Fruit fly (Drosophila melanogaster) whole organism, embryonic: ENCODE measurements around the gene bor.

Experiments
- Atf3 ChIP-seq: fragments of 200-800 bp; sonication (Bioruptor generic); optimal IDR thresholded peaks from 3 replicates; lab custom pipeline; 2016; ENCODE audit warnings: missing biosample characterization, missing genetic modification characterization
- CG10147 ChIP-seq: fragments of 200-800 bp; sonication (Bioruptor generic); optimal IDR thresholded peaks from 2 replicates; lab custom pipeline; 2019; ENCODE audit warnings: missing biosample characterization, mild to moderate bottlenecking, missing genetic modification characterization, moderate library complexity
- CG10267 ChIP-seq: fragments of 200-800 bp; sonication (Bioruptor generic); optimal IDR thresholded peaks from 2 replicates; lab custom pipeline; 2018; ENCODE audit warnings: missing biosample characterization, mild to moderate bottlenecking, missing genetic modification characterization, moderate library complexity
- CG12659 ChIP-seq: fragments of 200-800 bp; sonication (Bioruptor generic); optimal IDR thresholded peaks from 3 replicates; lab custom pipeline; 2017; ENCODE audit warnings: mild to moderate bottlenecking, missing biosample characterization, missing genetic modification reagents, missing genetic modification characterization
- CG15269 ChIP-seq: fragments of 200-800 bp; sonication (Bioruptor generic); optimal IDR thresholded peaks from 2 replicates; lab custom pipeline; 2018; ENCODE audit warnings: missing biosample characterization, mild to moderate bottlenecking, missing genetic modification characterization, moderate library complexity
- CG15514 ChIP-seq: fragments of 200-800 bp; sonication (Bioruptor generic); optimal IDR thresholded peaks from 3 replicates; lab custom pipeline; 2017; ENCODE audit warnings: missing biosample characterization, missing genetic modification characterization, mild to moderate bottlenecking, moderate library complexity, missing genetic modification reagents
- CG1603 ChIP-seq: fragments of 200-800 bp; sonication (Bioruptor generic); optimal IDR thresholded peaks from 2 replicates; lab custom pipeline; 2019; ENCODE audit warnings: missing biosample characterization, mild to moderate bottlenecking, missing genetic modification characterization, moderate library complexity
- CG17829 ChIP-seq: fragments of 200-800 bp; optimal IDR thresholded peaks from 2 replicates; lab custom pipeline; 2019; ENCODE audit warnings: missing biosample characterization, mild to moderate bottlenecking, missing genetic modification characterization, moderate library complexity
- CG1832 ChIP-seq: fragments of 200-800 bp; sonication (Bioruptor generic); optimal IDR thresholded peaks from 2 replicates; lab custom pipeline; 2017; ENCODE audit warnings: missing biosample characterization, mild to moderate bottlenecking, missing genetic modification characterization, inconsistent platforms
- CG18599 ChIP-seq: fragments of 200-800 bp; sonication (Bioruptor generic); optimal IDR thresholded peaks from 3 replicates; lab custom pipeline; 2017; ENCODE audit warnings: missing biosample characterization, missing genetic modification characterization, mild to moderate bottlenecking, moderate library complexity, missing genetic modification reagents
- CG2678 ChIP-seq: fragments of 200-800 bp; sonication (Bioruptor generic); optimal IDR thresholded peaks from 3 replicates; lab custom pipeline; 2019; ENCODE audit warnings: missing biosample characterization, mild to moderate bottlenecking, missing genetic modification characterization, moderate library complexity
- CG31388 ChIP-seq: fragments of 200-800 bp; sonication (Bioruptor generic); optimal IDR thresholded peaks from 2 replicates; lab custom pipeline; 2016; ENCODE audit warnings: missing biosample characterization, missing genetic modification characterization
- CG33557 ChIP-seq: fragments of 200-800 bp; sonication (Bioruptor generic); optimal IDR thresholded peaks from 2 replicates; lab custom pipeline; 2019; ENCODE audit warnings: missing biosample characterization, mild to moderate bottlenecking, missing genetic modification characterization, moderate library complexity
- CG4424 ChIP-seq: fragments of 200-800 bp; sonication (Bioruptor generic); optimal IDR thresholded peaks from 3 replicates; lab custom pipeline; 2016; ENCODE audit warnings: missing biosample characterization, missing genetic modification characterization
- CG6272 ChIP-seq: fragments of 200-800 bp; sonication (Bioruptor generic); IDR thresholded peaks from 2 replicates; pipeline ENCODE4 v1.3.6; 2022; ENCODE audit warnings: missing biosample characterization, missing genetic modification characterization
- CG7372 ChIP-seq: fragments of 200-800 bp; sonication (Bioruptor generic); IDR thresholded peaks from 2 replicates; pipeline ENCODE4 v1.3.6; 2022; ENCODE audit warnings: missing biosample characterization, missing genetic modification characterization
- CG7556 ChIP-seq: fragments of 200-800 bp; sonication (Bioruptor generic); optimal IDR thresholded peaks from 2 replicates; lab custom pipeline; 2017; ENCODE audit warnings: missing biosample characterization, mild to moderate bottlenecking, missing genetic modification characterization
- Dip3 ChIP-seq: fragments of 200-800 bp; sonication (Bioruptor generic); optimal IDR thresholded peaks from 3 replicates; lab custom pipeline; 2016; ENCODE audit warnings: missing biosample characterization, missing genetic modification characterization
- Doc2 ChIP-seq: fragments of 200-800 bp; sonication (Bioruptor generic); IDR thresholded peaks from 2 replicates; pipeline ENCODE4 v1.3.6; 2022; ENCODE audit warnings: missing biosample characterization, missing genetic modification characterization
- E2f2 ChIP-seq: fragments of 200-800 bp; sonication (Bioruptor generic); IDR thresholded peaks from 2 replicates; pipeline ENCODE4 v1.3.6; 2022; ENCODE audit warnings: missing biosample characterization, missing genetic modification characterization
- Fer2 ChIP-seq: fragments of 200-800 bp; sonication (Bioruptor generic); optimal IDR thresholded peaks from 2 replicates; lab custom pipeline; 2018; ENCODE audit warnings: missing biosample characterization, mild to moderate bottlenecking, missing genetic modification characterization, moderate library complexity
- GATAe ChIP-seq: fragments of 200-800 bp; sonication (Bioruptor generic); conservative IDR thresholded peaks from 2 replicates; pipeline ENCODE4 v1.3.6; 2022; ENCODE audit warnings: missing biosample characterization, missing genetic modification characterization
- HLH54F ChIP-seq: fragments of 200-800 bp; sonication (Bioruptor generic); optimal IDR thresholded peaks from 3 replicates; lab custom pipeline; 2016; ENCODE audit warnings: missing biosample characterization, missing genetic modification characterization
- Hmx ChIP-seq: fragments of 200-800 bp; sonication (Bioruptor generic); optimal IDR thresholded peaks from 2 replicates; lab custom pipeline; 2016; ENCODE audit warnings: missing biosample characterization, missing genetic modification characterization
- Lim3 ChIP-seq: fragments of 200-800 bp; sonication (Bioruptor generic); IDR thresholded peaks from 2 replicates; pipeline ENCODE4 v1.3.6; 2022; ENCODE audit warnings: missing biosample characterization, missing genetic modification characterization
- Lpt ChIP-seq: fragments of >200 bp; optimal IDR thresholded peaks from 2 replicates; lab custom pipeline; 2018; ENCODE audit warnings: missing biosample characterization, missing genetic modification characterization
- MBD-R2 ChIP-seq: fragments of 200-800 bp; sonication (Bioruptor generic); IDR thresholded peaks from 2 replicates; pipeline ENCODE4 v1.3.6; 2022; ENCODE audit warnings: missing biosample characterization, missing genetic modification characterization
- Myb ChIP-seq: fragments of 200-800 bp; sonication (Bioruptor generic); optimal IDR thresholded peaks from 2 replicates; lab custom pipeline; 2016; ENCODE audit warnings: missing biosample characterization, missing genetic modification characterization
- Six4 ChIP-seq: fragments of 200-800 bp; sonication (Bioruptor generic); optimal IDR thresholded peaks from 2 replicates; lab custom pipeline; 2016; ENCODE audit warnings: missing biosample characterization, missing genetic modification characterization
- Vsx1 ChIP-seq: fragments of 200-800 bp; sonication (Bioruptor generic); optimal IDR thresholded peaks from 2 replicates; lab custom pipeline; 2017; ENCODE audit warnings: missing biosample characterization, mild to moderate bottlenecking, missing genetic modification characterization, missing genetic modification reagents
- Xbp1 ChIP-seq: fragments of 200-800 bp; sonication (Bioruptor generic); optimal IDR thresholded peaks from 3 replicates; lab custom pipeline; 2016; ENCODE audit warnings: missing biosample characterization, mild to moderate bottlenecking, missing genetic modification characterization
- bab2 ChIP-seq: fragments of 200-800 bp; sonication (Bioruptor generic); optimal IDR thresholded peaks from 2 replicates; lab custom pipeline; 2016; ENCODE audit warnings: missing biosample characterization, missing genetic modification characterization
- bigmax ChIP-seq: fragments of 200-800 bp; sonication (Bioruptor generic); optimal IDR thresholded peaks from 2 replicates; lab custom pipeline; 2018; ENCODE audit warnings: missing biosample characterization, mild to moderate bottlenecking, missing genetic modification characterization
- br ChIP-seq: fragments of >200 bp; optimal IDR thresholded peaks from 2 replicates; lab custom pipeline; 2017
- caup ChIP-seq: fragments of 200-800 bp; sonication (Bioruptor generic); optimal IDR thresholded peaks from 3 replicates; lab custom pipeline; 2017; ENCODE audit warnings: missing biosample characterization, mild to moderate bottlenecking, missing genetic modification characterization, moderate library complexity; ENCODE audit not compliant: severe bottlenecking
- fd3F ChIP-seq: fragments of 200-800 bp; sonication (Bioruptor generic); optimal IDR thresholded peaks from 2 replicates; lab custom pipeline; 2018; ENCODE audit warnings: missing biosample characterization, mild to moderate bottlenecking, missing genetic modification characterization, moderate library complexity
- fd96Cb ChIP-seq: fragments of 200-800 bp; sonication (Bioruptor generic); optimal IDR thresholded peaks from 2 replicates; lab custom pipeline; 2018; ENCODE audit warnings: missing biosample characterization, mild to moderate bottlenecking, missing genetic modification characterization, moderate library complexity
- gcm ChIP-seq: fragments of 200-800 bp; sonication (Bioruptor generic); optimal IDR thresholded peaks from 2 replicates; lab custom pipeline; 2019; ENCODE audit warnings: missing biosample characterization, mild to moderate bottlenecking, missing genetic modification characterization, moderate library complexity
- grn ChIP-seq: fragments of 200-800 bp; sonication (Bioruptor generic); optimal IDR thresholded peaks from 3 replicates; lab custom pipeline; 2017; ENCODE audit warnings: missing biosample characterization, missing genetic modification characterization
- jumu ChIP-seq: fragments of 200-800 bp; sonication (Bioruptor generic); optimal IDR thresholded peaks from 3 replicates; lab custom pipeline; 2016; ENCODE audit warnings: missing biosample characterization, missing genetic modification characterization
- lov ChIP-seq, 2 experiments: fragments of 200-800 bp in 1 of 2; fragments of >200 bp in 1 of 2; sonication (Bioruptor generic) in 1 of 2; IDR thresholded peaks in 1 of 2; optimal IDR thresholded peaks in 1 of 2; 2 replicates in 1 of 2; 3 replicates in 1 of 2; pipeline versions ENCODE4 v1.3.6 to Lab custom; 2017 to 2022; ENCODE audit warnings: missing biosample characterization in 1 of 2, missing genetic modification characterization in 1 of 2
- luna ChIP-seq: fragments of 200-800 bp; sonication (Bioruptor generic); optimal IDR thresholded peaks from 2 replicates; lab custom pipeline; 2016; ENCODE audit warnings: missing biosample characterization, missing genetic modification characterization
- ranshi ChIP-seq: fragments of 200-800 bp; sonication (Bioruptor generic); IDR thresholded peaks from 2 replicates; pipeline ENCODE4 v1.3.6; 2022; ENCODE audit warnings: missing biosample characterization, missing genetic modification characterization
- sim ChIP-seq: fragments of 200-800 bp; sonication (Bioruptor generic); IDR thresholded peaks from 2 replicates; pipeline ENCODE4 v1.3.6; 2022; ENCODE audit warnings: missing biosample characterization, missing genetic modification characterization
- so ChIP-seq: fragments of 200-800 bp; sonication (Bioruptor generic); IDR thresholded peaks from 3 replicates; pipeline ENCODE4 v1.3.6; 2022; ENCODE audit warnings: missing biosample characterization, missing genetic modification characterization
- stwl ChIP-seq: fragments of 200-800 bp; sonication (Bioruptor generic); optimal IDR thresholded peaks from 3 replicates; lab custom pipeline; 2018; ENCODE audit warnings: missing biosample characterization, mild to moderate bottlenecking, missing genetic modification characterization, moderate library complexity
- tin ChIP-seq: fragments of 200-800 bp; sonication (Bioruptor generic); optimal IDR thresholded peaks from 3 replicates; lab custom pipeline; 2016; ENCODE audit warnings: missing biosample characterization, missing genetic modification characterization
- toy ChIP-seq: fragments of 200-800 bp; sonication (Bioruptor generic); IDR thresholded peaks from 2 replicates; pipeline ENCODE4 v1.3.6; 2022; ENCODE audit warnings: missing biosample characterization, missing genetic modification characterization
- vnd ChIP-seq: fragments of 200-800 bp; sonication (Bioruptor generic); IDR thresholded peaks from 3 replicates; pipeline ENCODE4 v1.3.6; 2022; ENCODE audit warnings: missing biosample characterization, missing genetic modification characterization; ENCODE audit not compliant: partially characterized antibody
- wek ChIP-seq: fragments of 200-800 bp; sonication (Bioruptor generic); optimal IDR thresholded peaks from 3 replicates; lab custom pipeline; 2018; ENCODE audit warnings: missing biosample characterization, mild to moderate bottlenecking, missing genetic modification characterization, moderate library complexity
- zfh2 ChIP-seq: fragments of 200-800 bp; sonication (Bioruptor generic); optimal IDR thresholded peaks from 2 replicates; lab custom pipeline; 2016; ENCODE audit warnings: missing biosample characterization, missing genetic modification characterization

The bor gene

DNA sequence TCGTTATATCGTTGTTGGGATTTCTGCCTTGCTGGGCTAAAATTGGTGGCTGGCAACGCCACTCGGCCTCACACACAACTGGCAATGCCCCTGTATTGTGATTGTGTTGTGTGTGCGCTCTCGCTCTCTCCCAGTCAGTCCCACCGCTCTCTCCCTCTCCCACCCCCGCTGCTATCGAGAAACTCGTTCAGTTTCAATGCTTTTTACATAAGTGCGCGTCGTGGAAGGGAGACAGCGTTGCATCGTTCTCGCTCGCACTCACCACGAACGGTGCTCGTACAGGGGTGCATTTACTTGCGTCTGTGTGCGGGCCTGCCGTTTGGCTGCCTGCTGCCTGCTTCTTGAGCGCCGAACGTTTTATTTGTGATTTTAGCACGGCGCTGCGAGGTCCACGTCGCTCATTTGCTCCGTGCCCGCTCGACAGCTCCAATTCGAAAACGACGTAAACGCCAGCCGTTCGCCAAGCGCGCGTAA lies 21.4 kb downstream of the bor start (continued):
- TF ChIP-seq Fer2 (tag; lab: Kevin White, UChicago) (no peak), CG15514 (GFP tag; lab: Kevin White, UChicago) (peak; percentile 65), GATAe (GFP tag; lab: Robert Waterston, UW) (no peak), gcm (GFP tag; lab: Kevin White, UChicago) (peak; percentile 90), CG10147 (GFP tag; lab: Kevin White, UChicago) (no peak), ranshi (GFP tag; lab: Robert Waterston, UW) (no peak), CG2678 (tag; lab: Kevin White, UChicago) (peak; percentile 29), HLH54F (no peak), CG10267 (tag; lab: Kevin White, UChicago) (peak; percentile 7), jumu (peak; percentile 14), CG31388 (GFP tag; lab: Kevin White, UChicago) (no peak), CG17829 (tag; lab: Kevin White, UChicago) (peak; percentile 71), CG1603 (tag; lab: Kevin White, UChicago) (no peak), bigmax (GFP tag; lab: Kevin White, UChicago) (peak; percentile 21), fd3F (GFP tag; lab: Kevin White, UChicago) (no peak), Xbp1 (GFP tag; lab: Kevin White, UChicago) (peak; percentile 28), Myb (GFP tag; lab: Kevin White, UChicago) (peak; percentile 34), CG12659 (GFP tag; lab: Kevin White, UChicago) (peak; percentile 49), Lpt (no peak), CG1832 (peak; percentile 100), MBD-R2 (GFP tag; lab: Robert Waterston, UW) (no peak), CG6272 (GFP tag; lab: Robert Waterston, UW) (no peak), lov (optimal IDR thresholded peaks at IDR 0.05; lab: Kevin White, UChicago) (no peak), lov (GFP tag; IDR thresholded peaks at IDR 0.05; lab: Robert Waterston, UW) (no peak), CG33557 (GFP tag; lab: Kevin White, UChicago) (peak; percentile 27), Vsx1 (peak; percentile 46), luna (GFP tag; lab: Kevin White, UChicago) (no peak), Lim3 (GFP tag; lab: Robert Waterston, UW) (no peak), toy (no peak), Six4 (GFP tag; lab: Kevin White, UChicago) (no peak), Atf3 (GFP tag; lab: Kevin White, UChicago) (no peak), CG18599 (GFP tag; lab: Kevin White, UChicago) (peak; percentile 77), br (no peak), CG7556 (GFP tag; lab: Kevin White, UChicago) (no peak), zfh2 (GFP tag; lab: Kevin White, UChicago) (no peak), wek (peak; percentile 10), E2f2 (GFP tag; lab: Robert Waterston, UW) (no peak), Hmx (no peak), vnd (no peak), so (GFP tag; lab: Robert Waterston, UW) (no peak), bab2 (no peak), CG15269 (tag; lab: Kevin White, UChicago) (peak; percentile 22), stwl (tag; lab: Kevin White, UChicago) (no peak), sim (GFP tag; lab: Robert Waterston, UW) (no peak), caup (GFP tag; lab: Kevin White, UChicago) (peak; percentile 4), fd96Cb (tag; lab: Kevin White, UChicago) (no peak), CG7372 (GFP tag; lab: Robert Waterston, UW) (no peak), tin (GFP tag; lab: Kevin White, UChicago) (no peak), grn (GFP tag; lab: Kevin White, UChicago) (no peak), Doc2 (GFP tag; lab: Robert Waterston, UW) (no peak), CG4424 (GFP tag; lab: Kevin White, UChicago) (no peak), Dip3 (no peak)
